Worm (Caenorhabditis elegans) whole organism, L4 larva: Measurements from ENCODE around the gene T20G5.12.

Source experiments
- D1046.2 ChIP-seq: fragments of 200-800 bp; sonication (Bioruptor generic); IDR thresholded peaks from 2 replicates; pipeline ENCODE4 v1.3.6; 2022; ENCODE audit warnings: missing genetic modification characterization, missing compliant biosample characterization
- F26F4.8 ChIP-seq: fragments of 200-800 bp; sonication (Bioruptor generic); conservative IDR thresholded peaks from 2 replicates; pipeline ENCODE4 v1.3.6; 2022; ENCODE audit warnings: missing genetic modification characterization, missing compliant biosample characterization
- F37D6.2 ChIP-seq: sonication (generic microtip); optimal IDR thresholded peaks from 2 replicates; lab custom pipeline; 2016; ENCODE audit warnings: mild to moderate bottlenecking, missing genetic modification characterization, missing compliant biosample characterization
- F44E2.7 ChIP-seq: fragments of 200-800 bp; sonication (Bioruptor generic); IDR thresholded peaks from 2 replicates; pipeline ENCODE4 v2.1.2; 2022; ENCODE audit warnings: missing genetic modification characterization, missing compliant biosample characterization
- T20F7.1 ChIP-seq: fragments of 200-800 bp; sonication (Bioruptor generic); optimal IDR thresholded peaks from 2 replicates; lab custom pipeline; 2018; ENCODE audit warnings: mild to moderate bottlenecking, missing genetic modification characterization, missing compliant biosample characterization
- T26A8.4 ChIP-seq: fragments of 200-800 bp; sonication (Bioruptor generic); IDR thresholded peaks from 2 replicates; pipeline ENCODE4 v1.3.6; 2022; ENCODE audit warnings: missing genetic modification characterization, missing compliant biosample characterization
- Y105C5A.15 ChIP-seq: fragments of 200-800 bp; sonication (Bioruptor generic); IDR thresholded peaks from 2 replicates; pipeline ENCODE4 v1.3.6; 2022; ENCODE audit warnings: missing genetic modification characterization, missing compliant biosample characterization
- Y48G9A.11 ChIP-seq: fragments of 200-800 bp; sonication (Bioruptor generic); IDR thresholded peaks from 2 replicates; pipeline ENCODE4 v1.3.6; 2022; ENCODE audit warnings: missing genetic modification reagents, missing genetic modification characterization, missing compliant biosample characterization
- Y5F2A.4 ChIP-seq: fragments of 200-800 bp; sonication (Bioruptor generic); optimal IDR thresholded peaks from 2 replicates; lab custom pipeline; 2018; ENCODE audit warnings: mild to moderate bottlenecking, missing genetic modification characterization, missing compliant biosample characterization
- ZK337.2 ChIP-seq: fragments of 200-800 bp; sonication (Bioruptor generic); IDR thresholded peaks from 2 replicates; pipeline ENCODE4 v1.3.6; 2022; ENCODE audit warnings: missing genetic modification reagents, missing genetic modification characterization, missing compliant biosample characterization
- ZK546.5 ChIP-seq, 2 experiments: sonication (generic microtip); optimal IDR thresholded peaks; 2 replicates each; lab custom pipeline; 2017; ENCODE audit warnings: missing biosample characterization in 2 of 2, missing genetic modification characterization in 2 of 2
- aha-1 ChIP-seq: fragments of 150-350 bp; peaks from one replicate; lab custom pipeline; 2014; ENCODE audit warnings: missing biosample characterization, missing genetic modification characterization
- aly-2 ChIP-seq: sonication (generic microtip); optimal IDR thresholded peaks from 2 replicates; lab custom pipeline; 2018; ENCODE audit warnings: missing biosample characterization, missing genetic modification characterization
- ama-1 ChIP-seq: fragments of 150-350 bp; optimal IDR thresholded peaks from 2 replicates; lab custom pipeline; 2014; ENCODE audit warnings: inconsistent platforms, mixed read lengths
- attf-4 ChIP-seq: sonication (generic microtip); optimal IDR thresholded peaks from 3 replicates; lab custom pipeline; 2017; ENCODE audit warnings: missing biosample characterization, missing genetic modification characterization
- ceh-28 ChIP-seq: fragments of 150-350 bp; optimal IDR thresholded peaks from 2 replicates; lab custom pipeline; 2014; ENCODE audit warnings: missing biosample characterization, missing genetic modification reagents, missing genetic modification characterization
- ceh-82 ChIP-seq: sonication (generic microtip); optimal IDR thresholded peaks from 2 replicates; lab custom pipeline; 2017; ENCODE audit warnings: missing biosample characterization, missing genetic modification characterization
- daf-12 ChIP-seq: fragments of 150-350 bp; optimal IDR thresholded peaks from 2 replicates; lab custom pipeline; 2014; ENCODE audit warnings: missing biosample characterization, missing genetic modification reagents, missing genetic modification characterization
- daf-16 ChIP-seq, 3 experiments: sonication (generic microtip); optimal IDR thresholded peaks; 2 replicates each; lab custom pipeline; 2016 to 2017; ENCODE audit warnings: missing genetic modification characterization in 3 of 3, missing genetic modification reagents in 3 of 3, mild to moderate bottlenecking in 2 of 3, missing compliant biosample characterization in 2 of 3, missing biosample characterization in 1 of 3, moderate library complexity in 1 of 3
- dmd-8 ChIP-seq: fragments of 200-800 bp; sonication (Bioruptor generic); IDR thresholded peaks from 2 replicates; pipeline ENCODE4 v1.3.6; 2022; ENCODE audit warnings: missing genetic modification characterization, missing compliant biosample characterization
- dve-1 ChIP-seq: sonication (generic microtip); optimal IDR thresholded peaks from 2 replicates; lab custom pipeline; 2017; ENCODE audit warnings: antibody characterized with exemption, mild to moderate bottlenecking, missing genetic modification characterization, missing compliant biosample characterization; ENCODE audit not compliant: insufficient read depth
- egl-43 ChIP-seq: fragments of 200-800 bp; sonication (Bioruptor generic); IDR thresholded peaks from 2 replicates; pipeline ENCODE4 v1.3.6; 2022; ENCODE audit warnings: missing genetic modification reagents, missing genetic modification characterization, missing compliant biosample characterization
- hlh-30 ChIP-seq: sonication (generic microtip); optimal IDR thresholded peaks from 2 replicates; lab custom pipeline; 2017; ENCODE audit warnings: antibody characterized with exemption, mild to moderate bottlenecking, missing genetic modification characterization, missing compliant biosample characterization; ENCODE audit not compliant: insufficient read depth
- hmg-1.1 ChIP-seq: fragments of 200-800 bp; sonication (Bioruptor generic); IDR thresholded peaks from 2 replicates; pipeline ENCODE4 v1.3.6; 2022; ENCODE audit warnings: missing genetic modification reagents, missing genetic modification characterization, missing compliant biosample characterization
- jun-1 ChIP-seq: fragments of 150-350 bp; optimal IDR thresholded peaks from 2 replicates; lab custom pipeline; 2014; ENCODE audit warnings: missing biosample characterization, missing genetic modification reagents, missing genetic modification characterization
- lin-1 ChIP-seq: fragments of 200-800 bp; sonication (Bioruptor generic); IDR thresholded peaks from 2 replicates; pipeline ENCODE4 v1.3.6; 2022; ENCODE audit warnings: missing genetic modification reagents, missing genetic modification characterization, missing compliant biosample characterization
- lin-29 ChIP-seq: fragments of 200-800 bp; sonication (Bioruptor generic); IDR thresholded peaks from 2 replicates; pipeline ENCODE4 v1.3.6; 2022; ENCODE audit warnings: missing genetic modification reagents, missing genetic modification characterization, missing compliant biosample characterization
- lin-38 ChIP-seq: fragments of 200-800 bp; sonication (Bioruptor generic); IDR thresholded peaks from 2 replicates; pipeline ENCODE4 v1.3.6; 2022; ENCODE audit warnings: missing genetic modification reagents, missing genetic modification characterization, missing compliant biosample characterization
- lin-39 ChIP-seq: fragments of 150-350 bp; optimal IDR thresholded peaks from 2 replicates; lab custom pipeline; 2014; ENCODE audit warnings: missing biosample characterization, missing genetic modification reagents, missing genetic modification characterization
- lsy-2 ChIP-seq, 2 experiments: fragments of 150-350 bp in 1 of 2; sonication (generic microtip) in 1 of 2; optimal IDR thresholded peaks; 2 replicates each; lab custom pipeline; 2014 to 2017; ENCODE audit warnings: missing biosample characterization in 2 of 2, missing genetic modification characterization in 2 of 2
- madf-5 ChIP-seq, 2 experiments: fragments of 200-800 bp; sonication (Bioruptor generic); IDR thresholded peaks; 2 replicates each; pipeline ENCODE4 v1.3.6; 2022; ENCODE audit warnings: missing compliant biosample characterization in 2 of 2, missing genetic modification characterization in 2 of 2
- madf-9 ChIP-seq: fragments of 200-800 bp; sonication (Bioruptor generic); conservative IDR thresholded peaks from 2 replicates; pipeline ENCODE4 v1.3.6; 2022; ENCODE audit warnings: missing genetic modification reagents, missing genetic modification characterization, missing compliant biosample characterization
- mdt-29 ChIP-seq: fragments of 200-800 bp; sonication (Bioruptor generic); IDR thresholded peaks from 2 replicates; pipeline ENCODE4 v1.3.6; 2022; ENCODE audit warnings: missing genetic modification reagents, missing genetic modification characterization, missing compliant biosample characterization
- mep-1 ChIP-seq: fragments of 150-350 bp; sonication (generic microtip); optimal IDR thresholded peaks from 3 replicates; lab custom pipeline; 2014; ENCODE audit warnings: missing biosample characterization, missing genetic modification characterization
- mxl-2 ChIP-seq: fragments of 200-800 bp; sonication (Bioruptor generic); conservative IDR thresholded peaks from 2 replicates; pipeline ENCODE4 v1.3.6; 2022; ENCODE audit warnings: missing genetic modification reagents, missing genetic modification characterization, missing compliant biosample characterization
- nhr-28 ChIP-seq: fragments of 150-350 bp; optimal IDR thresholded peaks from 2 replicates; lab custom pipeline; 2014; ENCODE audit warnings: missing biosample characterization, missing genetic modification characterization
- nhr-48 ChIP-seq: sonication (generic microtip); optimal IDR thresholded peaks from 2 replicates; lab custom pipeline; 2016; ENCODE audit warnings: mild to moderate bottlenecking, missing genetic modification characterization, missing compliant biosample characterization
- nhr-6 ChIP-seq: fragments of 150-350 bp; optimal IDR thresholded peaks from 2 replicates; lab custom pipeline; 2014; ENCODE audit warnings: missing biosample characterization, missing genetic modification characterization
- nhr-76 ChIP-seq: fragments of 150-350 bp; optimal IDR thresholded peaks from 2 replicates; lab custom pipeline; 2014; ENCODE audit warnings: missing biosample characterization, missing genetic modification characterization
- php-3 ChIP-seq: fragments of 200-800 bp; sonication (Bioruptor generic); IDR thresholded peaks from 2 replicates; pipeline ENCODE4 v1.3.6; 2022; ENCODE audit warnings: missing genetic modification reagents, missing genetic modification characterization, missing compliant biosample characterization
- pqm-1 ChIP-seq: sonication (generic microtip); optimal IDR thresholded peaks from 2 replicates; lab custom pipeline; 2017; ENCODE audit warnings: missing biosample characterization, missing genetic modification characterization
- set-16 ChIP-seq: fragments of 200-800 bp; sonication (Bioruptor generic); IDR thresholded peaks from 2 replicates; pipeline ENCODE4 v1.3.6; 2022; ENCODE audit warnings: missing genetic modification reagents, missing genetic modification characterization, missing compliant biosample characterization
- tra-1 ChIP-seq: fragments of 200-800 bp; sonication (Bioruptor generic); IDR thresholded peaks from 2 replicates; pipeline ENCODE4 v1.3.6; 2022; ENCODE audit warnings: missing genetic modification reagents, missing genetic modification characterization, missing compliant biosample characterization
- unc-130 ChIP-seq: sonication (generic microtip); optimal IDR thresholded peaks from 2 replicates; lab custom pipeline; 2016; ENCODE audit warnings: missing genetic modification reagents, missing genetic modification characterization, missing compliant biosample characterization
- vab-7 ChIP-seq: fragments of 200-800 bp; sonication (Bioruptor generic); IDR thresholded peaks from 2 replicates; pipeline ENCODE4 v1.3.6; 2022; ENCODE audit warnings: missing genetic modification reagents, missing genetic modification characterization, missing compliant biosample characterization
- zag-1 ChIP-seq: fragments of 150-350 bp; optimal IDR thresholded peaks from 2 replicates; lab custom pipeline; 2014; ENCODE audit warnings: missing biosample characterization, missing genetic modification characterization

The T20G5.12 gene

ce11 chrIII:10214540-10214979, 13.2 kb downstream of the T20G5.12 start (continued):
- TF ChIP-seq unc-130 (GFP tag; lab: Kevin White, UChicago) (no peak), aly-2 (no peak), set-16 (peak; percentile 27; the same call in 1 of the 2 replicates), dve-1 (peak; percentile 87), attf-4 (tag; lab: Kevin White, UChicago) (no peak), lin-29 (no peak), hlh-30 (tag; lab: Kevin White, UChicago) (peak; percentile 58), ZK337.2 (GFP tag; lab: Robert Waterston, UW) (0 out of 2 replicates have a peak, but pooled peaks have one; percentile 25), zag-1 (tag; lab: Kevin White, UChicago) (no peak), dmd-8 (GFP tag; lab: Robert Waterston, UW) (0 out of 2 replicates have a peak, but pooled peaks have one; percentile 37), lin-38 (GFP tag; lab: Robert Waterston, UW) (peak; percentile 75), lin-39 (no peak), nhr-6 (no peak), mdt-29 (peak; percentile 64), F44E2.7 (GFP tag; lab: Robert Waterston, UW) (no peak), hmg-1.1 (peak; percentile 43; the same call in 1 of the 2 replicates), D1046.2 (GFP tag; lab: Robert Waterston, UW) (peak; percentile 81; the same call in 1 of the 2 replicates)

- TF ChIP-seq Y48G9A.11 = no peak
- no peak for TF ChIP-seq jun-1
- no peak for TF ChIP-seq madf-5 (GFP tag; IDR thresholded peaks at IDR 0.05; lab: Robert Waterston, UW)
- peak; percentile 94 for TF ChIP-seq aha-1 (tag; lab: Kevin White, UChicago)
- TF ChIP-seq tra-1 (GFP tag; lab: Robert Waterston, UW) = no peak
- TF ChIP-seq daf-16 (GFP tag; optimal IDR thresholded peaks at IDR 0.05; lab: Kevin White, UChicago) = peak in 1 of 2 experiments; percentile 31
- no peak for TF ChIP-seq daf-16 (tag; optimal IDR thresholded peaks at IDR 0.05; lab: Kevin White, UChicago)
- TF ChIP-seq, all 104 proteins: peak for 2
These were observed 14.5 kb downstream of the T20G5.12 start for ce11 chrIII:10215882-10216281.

ce11 chrIII:10216585-10217278, 15.3 kb downstream of the T20G5.12 start, which contains the start of gene cts-1:
Gene cts-1, minus strand, starts transcription at chrIII:10216635.
- TF ChIP-seq ceh-82 = no peak
- no peak for TF ChIP-seq F26F4.8 (GFP tag; lab: Robert Waterston, UW)
- TF ChIP-seq egl-43 (GFP tag; lab: Robert Waterston, UW) = no peak
- TF ChIP-seq tra-1 (GFP tag; lab: Robert Waterston, UW) = no peak
- TF ChIP-seq nhr-28 (tag; lab: Kevin White, UChicago) = peak; percentile 97
- no peak for TF ChIP-seq php-3 (GFP tag; lab: Robert Waterston, UW)
- TF ChIP-seq mxl-2 (GFP tag; lab: Robert Waterston, UW) = no peak
- peak; percentile 81 for TF ChIP-seq nhr-48 (tag; lab: Kevin White, UChicago)
- peak; percentile 72 to 92 for TF ChIP-seq lsy-2 (tag; optimal IDR thresholded peaks at IDR 0.05; lab: Kevin White, UChicago)
- TF ChIP-seq nhr-76 (tag; lab: Kevin White, UChicago) = no peak
- no peak for TF ChIP-seq Y105C5A.15 (GFP tag; lab: Robert Waterston, UW)
- TF ChIP-seq ceh-28 = no peak
- peak; percentile 10 for TF ChIP-seq jun-1
- TF ChIP-seq Y5F2A.4 (GFP tag; lab: Kevin White, UChicago) = no peak
- TF ChIP-seq daf-16 (GFP tag; optimal IDR thresholded peaks at IDR 0.05; lab: Kevin White, UChicago) = peak in 1 of 2 experiments; percentile 46
- TF ChIP-seq daf-16 (tag; optimal IDR thresholded peaks at IDR 0.05; lab: Kevin White, UChicago) = peak; percentile 98
- TF ChIP-seq T20F7.1 (GFP tag; lab: Kevin White, UChicago) = no peak
- TF ChIP-seq lin-29 = no peak
- TF ChIP-seq F37D6.2 (tag; lab: Kevin White, UChicago) = no peak
- TF ChIP-seq unc-130 (GFP tag; lab: Kevin White, UChicago) = no peak
- no peak for TF ChIP-seq vab-7 (GFP tag; lab: Robert Waterston, UW)
- peak; percentile 68 for TF ChIP-seq ama-1 (lab: Kevin White, UChicago)
- TF ChIP-seq attf-4 (tag; lab: Kevin White, UChicago) = no peak
- no peak for TF ChIP-seq Y48G9A.11
- TF ChIP-seq ZK546.5 (tag; optimal IDR thresholded peaks at IDR 0.05; lab: Kevin White, UChicago) = no peak
- peak; percentile 89 for TF ChIP-seq mep-1
- TF ChIP-seq pqm-1 = peak; percentile 67
- no peak for TF ChIP-seq madf-9 (GFP tag; lab: Robert Waterston, UW)
- TF ChIP-seq T26A8.4 (GFP tag; lab: Robert Waterston, UW) = no peak
- TF ChIP-seq set-16 = no peak
- no peak for TF ChIP-seq lin-1
- no peak for TF ChIP-seq daf-12 (tag; lab: Kevin White, UChicago)
- TF ChIP-seq nhr-6 = peak; percentile 84
